Fruit fly (Drosophila melanogaster): ENCODE data around the gene CG9743.

CG9743 gene

dm6 chr3R:30164162-30164561 is 38.6 kb downstream of the CG9743 start:
- TF ChIP-seq CG8478 (optimal IDR thresholded peaks at IDR 0.05): no peak
- TF ChIP-seq CTCF (optimal IDR thresholded peaks at IDR 0.05): no peak

dm6 chr3R:30163228-30163627 is 39.6 kb downstream of the CG9743 start:
- TF ChIP-seq CG8478 (optimal IDR thresholded peaks at IDR 0.05) (no peak), CTCF (optimal IDR thresholded peaks at IDR 0.05) (no peak)

DNA sequence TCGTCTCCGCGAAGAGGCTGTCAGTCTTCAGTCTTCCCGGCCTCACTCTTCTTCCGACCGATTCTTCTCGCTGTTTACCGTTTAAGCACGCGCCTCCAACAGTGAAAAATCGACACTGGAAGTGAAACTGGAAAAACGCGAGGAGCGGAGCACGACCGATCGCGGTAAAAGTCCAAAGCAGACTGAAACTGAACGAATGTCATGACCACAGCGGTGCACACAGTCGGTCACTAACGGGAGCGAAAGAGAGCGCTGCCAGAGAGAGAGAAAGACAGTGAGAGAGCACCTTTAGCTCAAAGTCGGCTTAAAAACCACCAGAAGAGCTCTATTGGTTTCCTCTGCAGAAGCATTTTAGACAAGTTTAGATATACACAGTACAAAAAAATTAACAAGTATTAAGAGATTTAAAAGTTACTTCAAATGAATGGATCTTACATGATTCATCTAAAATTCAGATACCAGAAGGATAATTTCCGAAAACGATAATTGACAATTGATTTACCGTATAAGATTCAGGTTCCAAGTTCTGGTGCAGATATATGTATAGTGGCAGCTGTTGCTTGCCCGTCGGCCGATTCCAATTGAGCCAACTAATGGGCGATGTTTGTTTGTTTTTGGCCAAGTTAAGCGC is 42.4 kb downstream of the CG9743 start, which contains the start of gene CG11498:
Gene CG11498 (minus strand): TSS at position 162 of the 631 bp plus-strand sequence.
- TF ChIP-seq CG8478 (optimal IDR thresholded peaks at IDR 0.05) (no peak), CTCF (optimal IDR thresholded peaks at IDR 0.05) (no peak)

- TF ChIP-seq CG8478 (optimal IDR thresholded peaks at IDR 0.05) (no peak), CTCF (optimal IDR thresholded peaks at IDR 0.05) (peak in 1 of 2 experiments; percentile 56)
Measured at dm6 chr3R:30153864-30154263, 48.9 kb downstream of the CG9743 start.

- TF ChIP-seq CTCF (optimal IDR thresholded peaks at IDR 0.05) (no peak), CG8478 (optimal IDR thresholded peaks at IDR 0.05) (no peak)
Measured at dm6 chr3R:30151300-30152109, 51.3 kb downstream of the CG9743 start, which contains the start of gene CG15529. Gene CG15529, plus strand, starts transcription at chr3R:30152059.

- TF ChIP-seq CG8478 (optimal IDR thresholded peaks at IDR 0.05): no peak
- TF ChIP-seq CTCF (optimal IDR thresholded peaks at IDR 0.05): no peak
Measured at dm6 chr3R:30150602-30151001, 52.2 kb downstream of the CG9743 start.

dm6 chr3R:30149506-30149905 is 53.3 kb downstream of the CG9743 start, which contains the start of gene AdoR:
Gene AdoR, minus strand, starts transcription at chr3R:30149606.
- no peak for TF ChIP-seq CTCF (optimal IDR thresholded peaks at IDR 0.05)
- no peak for TF ChIP-seq CG8478 (optimal IDR thresholded peaks at IDR 0.05)

Data from S2 (cell line).